Worm (Caenorhabditis elegans): Measurements from ENCODE around the gene ZK287.4.

ZK287.4 gene

DNA sequence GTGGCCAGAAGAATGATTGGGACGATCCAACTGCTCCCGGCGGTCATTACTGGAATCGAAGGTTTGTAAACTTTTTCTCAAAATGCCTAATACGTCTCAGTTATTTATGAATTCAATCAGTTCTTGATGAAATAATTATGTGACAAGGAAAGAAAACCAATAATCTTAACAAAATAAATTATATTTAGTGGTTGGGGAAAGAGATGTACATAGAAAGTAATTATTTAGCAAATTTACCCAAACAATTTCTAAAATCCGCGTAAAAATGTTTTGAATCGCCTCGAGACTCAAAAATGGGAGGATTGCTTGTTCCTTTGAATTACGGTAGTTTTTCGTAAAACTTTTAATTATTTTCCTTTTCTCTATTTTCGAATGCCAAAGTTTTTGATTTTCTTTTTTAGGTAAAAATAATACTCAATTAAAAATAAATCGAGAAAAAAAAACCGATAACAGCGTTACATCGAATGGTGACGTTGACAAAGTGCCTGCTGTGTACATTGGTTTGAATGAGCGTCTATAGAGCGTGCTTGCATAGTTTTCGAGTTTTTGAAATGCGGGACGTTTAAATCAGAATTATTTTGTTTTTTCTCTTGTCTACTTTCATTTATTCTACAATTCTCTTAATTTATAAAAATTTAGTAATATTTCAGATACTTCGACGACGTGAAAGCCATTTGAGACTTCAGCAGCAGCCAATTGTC, 44.2 kb upstream of the ZK287.4 start, which contains the start of the genes aagr-3 and drap-1 (continued):
- no peak for TF ChIP-seq nhr-76 (tag; optimal IDR thresholded peaks at IDR 0.05)
- TF ChIP-seq lin-13 (GFP tag; optimal IDR thresholded peaks at IDR 0.05), result peak; percentile 39
- TF ChIP-seq fkh-8 (tag; optimal IDR thresholded peaks at IDR 0.05), result no peak
- no peak for TF ChIP-seq nhr-237 (tag; optimal IDR thresholded peaks at IDR 0.05)
- no peak for TF ChIP-seq unc-86 (tag; optimal IDR thresholded peaks at IDR 0.05)
- no peak for TF ChIP-seq C34B4.2 (tag; optimal IDR thresholded peaks at IDR 0.05)
- peak; percentile 12 for TF ChIP-seq ztf-4 (tag; optimal IDR thresholded peaks at IDR 0.05)
- TF ChIP-seq nhr-90 (tag; optimal IDR thresholded peaks at IDR 0.05; ENCODE audit: poor library complexity), result peak; percentile 50
- no peak for TF ChIP-seq fkh-10 (GFP tag; optimal IDR thresholded peaks at IDR 0.05)
- no peak for TF ChIP-seq efl-3 (GFP tag; optimal IDR thresholded peaks at IDR 0.05)
- no peak for TF ChIP-seq F16B12.6 (tag; optimal IDR thresholded peaks at IDR 0.05)
- TF ChIP-seq tbx-2 (tag; optimal IDR thresholded peaks at IDR 0.05), result no peak
- no peak for TF ChIP-seq ces-1 (GFP tag; optimal IDR thresholded peaks at IDR 0.05)
- no peak for TF ChIP-seq unc-62 (GFP tag; optimal IDR thresholded peaks at IDR 0.05)
- no peak for TF ChIP-seq sup-37 (GFP tag; optimal IDR thresholded peaks at IDR 0.05)
- TF ChIP-seq blmp-1 (tag; optimal IDR thresholded peaks at IDR 0.05), result peak; percentile 67
- TF ChIP-seq nhr-71 (tag; optimal IDR thresholded peaks at IDR 0.05), result peak; percentile 63
- TF ChIP-seq ama-1 (optimal IDR thresholded peaks at IDR 0.05), result peak; percentile 37
- no peak for TF ChIP-seq mab-9 (GFP tag; IDR thresholded peaks at IDR 0.05)
- TF ChIP-seq skn-1 (tag; optimal IDR thresholded peaks at IDR 0.05), result peak; percentile 12
- TF ChIP-seq ceh-82 (tag; optimal IDR thresholded peaks at IDR 0.05), result peak in 1 of 3 experiments; percentile 31
- peak; percentile 36 for TF ChIP-seq swsn-7 (tag; optimal IDR thresholded peaks at IDR 0.05)
- peak; percentile 99 for TF ChIP-seq xbp-1 (tag; optimal IDR thresholded peaks at IDR 0.05)
- TF ChIP-seq mep-1 (tag; optimal IDR thresholded peaks at IDR 0.05), result peak; percentile 54
- no peak for TF ChIP-seq ztf-11 (tag; optimal IDR thresholded peaks at IDR 0.05)
- TF ChIP-seq lin-39 (tag; optimal IDR thresholded peaks at IDR 0.05), result no peak
- no peak for TF ChIP-seq hpl-2 (GFP tag; optimal IDR thresholded peaks at IDR 0.05)
- TF ChIP-seq C04F5.9 (tag; optimal IDR thresholded peaks at IDR 0.05), result no peak
- no peak for TF ChIP-seq pax-3 (tag; optimal IDR thresholded peaks at IDR 0.05)
- TF ChIP-seq nhr-20 (tag; optimal IDR thresholded peaks at IDR 0.05), result peak; percentile 48
- no peak for TF ChIP-seq Y116A8C.19 (tag; optimal IDR thresholded peaks at IDR 0.05; ENCODE audit: borderline replicate concordance)
- no peak for TF ChIP-seq dsc-1 (tag; optimal IDR thresholded peaks at IDR 0.05)
- peak; percentile 76 for TF ChIP-seq C16A3.4 (tag; optimal IDR thresholded peaks at IDR 0.05)
- TF ChIP-seq tlp-1 (tag; optimal IDR thresholded peaks at IDR 0.05), result no peak
- no peak for TF ChIP-seq nhr-12 (tag; optimal IDR thresholded peaks at IDR 0.05)
- TF ChIP-seq elt-3 (tag; optimal IDR thresholded peaks at IDR 0.05), result peak in 1 of 6 experiments; percentile 65
- TF ChIP-seq nhr-85 (tag), result peak; percentile 52
- TF ChIP-seq unc-30 (tag; optimal IDR thresholded peaks at IDR 0.05), result no peak
- peak; percentile 19 for TF ChIP-seq nhr-77 (tag; optimal IDR thresholded peaks at IDR 0.05)
- no peak for TF ChIP-seq grh-1 (GFP tag; IDR thresholded peaks at IDR 0.05)
- TF ChIP-seq irx-1 (tag; optimal IDR thresholded peaks at IDR 0.05), result no peak
- no peak for TF ChIP-seq aly-2 (tag; optimal IDR thresholded peaks at IDR 0.05)
- TF ChIP-seq unc-98 (GFP tag; IDR thresholded peaks at IDR 0.05), result no peak

DNA sequence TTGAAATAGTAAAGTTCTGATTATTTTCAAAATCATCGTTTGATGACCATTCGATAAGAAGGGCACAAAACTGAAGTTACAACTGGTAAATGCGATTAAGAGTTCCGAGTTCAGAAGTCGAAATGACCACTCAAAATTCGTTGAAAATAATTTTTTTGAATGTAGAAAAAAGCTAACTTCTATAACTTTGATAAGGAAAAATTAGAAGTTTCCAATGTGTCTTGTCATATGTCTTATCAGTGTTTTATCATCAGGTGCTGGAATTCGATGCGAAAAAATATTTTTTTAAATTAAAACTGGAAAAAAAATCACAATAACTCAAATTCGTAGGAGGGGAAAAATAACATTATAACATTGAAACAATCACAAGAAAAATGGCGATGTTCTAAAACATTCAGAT, 40.3 kb upstream of the ZK287.4 start:
- no peak for TF ChIP-seq nhr-19 (GFP tag; conservative IDR thresholded peaks at IDR 0.05)
- TF ChIP-seq ztf-11 (tag; optimal IDR thresholded peaks at IDR 0.05), result no peak
- TF ChIP-seq nhr-47 (tag; optimal IDR thresholded peaks at IDR 0.05), result no peak
- TF ChIP-seq unc-98 (GFP tag; IDR thresholded peaks at IDR 0.05), result no peak
- TF ChIP-seq unc-86 (tag; optimal IDR thresholded peaks at IDR 0.05), result no peak
- TF ChIP-seq elt-3 (tag; optimal IDR thresholded peaks at IDR 0.05), result no peak
- no peak for TF ChIP-seq ceh-90 (tag; optimal IDR thresholded peaks at IDR 0.05)
- peak; percentile 21 for TF ChIP-seq elt-2 (tag; optimal IDR thresholded peaks at IDR 0.05)
- no peak for TF ChIP-seq ceh-88 (GFP tag; IDR thresholded peaks at IDR 0.05)
- no peak for TF ChIP-seq isw-1 (GFP tag; IDR thresholded peaks at IDR 0.05)
- no peak for TF ChIP-seq hpl-2 (GFP tag; optimal IDR thresholded peaks at IDR 0.05)
- no peak for TF ChIP-seq efl-1 (optimal IDR thresholded peaks at IDR 0.05)
- TF ChIP-seq efl-1 (GFP tag; optimal IDR thresholded peaks at IDR 0.05 in 1 of 2), result no peak
- peak in 1 of 2 experiments; percentile 8 for TF ChIP-seq lin-35 (GFP tag; optimal IDR thresholded peaks at IDR 0.05)
